Worm (Caenorhabditis elegans) whole organism, late embryonic: ENCODE results near the gene T01G5.8.

Experiments used
- ceh-14 ChIP-seq: sonication (generic microtip); optimal IDR thresholded peaks from 2 replicates; lab custom pipeline; 2016; ENCODE audit warnings: missing genotype, missing genetic modification characterization, missing compliant biosample characterization
- dve-1 ChIP-seq: sonication (generic microtip); optimal IDR thresholded peaks from 2 replicates; lab custom pipeline; 2017; ENCODE audit warnings: antibody characterized with exemption, mild to moderate bottlenecking, missing genetic modification characterization, missing compliant biosample characterization
- ets-4 ChIP-seq: sonication (generic microtip); optimal IDR thresholded peaks from 2 replicates; lab custom pipeline; 2016; ENCODE audit warnings: missing genetic modification characterization, missing compliant biosample characterization
- nhr-11 ChIP-seq: fragments of 150-350 bp; optimal IDR thresholded peaks from 2 replicates; lab custom pipeline; 2014; ENCODE audit warnings: missing biosample characterization, missing genetic modification characterization

- TF ChIP-seq nhr-11 (tag; lab: Kevin White, UChicago) (no peak), ets-4 (tag; lab: Kevin White, UChicago) (no peak), ceh-14 (tag; lab: Kevin White, UChicago) (no peak), dve-1 (no peak)
Measured at ce11 chrV:15094749-15095148, 21.3 kb upstream of the T01G5.8 start, which contains the start of gene srx-78.
